Worm (Caenorhabditis elegans) whole organism, L3 larva: Measurements from ENCODE around the gene sdz-37.
A peak's percentile ranks its signal among the peaks of the same experiment; 100 is the strongest.

Experiments used
- ZK546.5 ChIP-seq: sonication (generic microtip); optimal IDR thresholded peaks from 2 replicates; lab custom pipeline; 2017; ENCODE audit warnings: missing biosample characterization, missing genetic modification characterization
- ama-1 ChIP-seq: fragments of 150-350 bp; optimal IDR thresholded peaks from 2 replicates; lab custom pipeline; 2018
- ceh-28 ChIP-seq: fragments of 150-350 bp; optimal IDR thresholded peaks from 2 replicates; lab custom pipeline; 2014; ENCODE audit warnings: missing biosample characterization, missing genetic modification reagents, missing genetic modification characterization
- ceh-82 ChIP-seq: fragments of 150-350 bp; optimal IDR thresholded peaks from 2 replicates; lab custom pipeline; 2014; ENCODE audit warnings: missing biosample characterization, missing genetic modification characterization
- daf-12 ChIP-seq: fragments of 150-350 bp; optimal IDR thresholded peaks from 2 replicates; lab custom pipeline; 2014; ENCODE audit warnings: missing biosample characterization, missing genetic modification reagents, missing genetic modification characterization
- egl-27 ChIP-seq: sonication (generic microtip); optimal IDR thresholded peaks from 4 replicates; lab custom pipeline; 2017; ENCODE audit warnings: missing biosample characterization, missing genetic modification reagents, missing genetic modification characterization
- egl-5 ChIP-seq: fragments of 150-350 bp; optimal IDR thresholded peaks from 2 replicates; lab custom pipeline; 2017; ENCODE audit warnings: missing biosample characterization, missing genetic modification reagents, missing genetic modification characterization, inconsistent platforms
- elt-1 ChIP-seq: fragments of 150-350 bp; optimal IDR thresholded peaks from 2 replicates; lab custom pipeline; 2014; ENCODE audit warnings: missing biosample characterization, missing genetic modification characterization
- elt-2 ChIP-seq: sonication (generic microtip); optimal IDR thresholded peaks from 2 replicates; lab custom pipeline; 2016; ENCODE audit warnings: missing genetic modification reagents, mild to moderate bottlenecking, missing genetic modification characterization, missing compliant biosample characterization
- elt-3 ChIP-seq, 3 experiments: fragments of 150-350 bp in 1 of 3; sonication (generic microtip) in 2 of 3; optimal IDR thresholded peaks; 2 replicates in 2 of 3; 4 replicates in 1 of 3; lab custom pipeline; 2014 to 2017; ENCODE audit warnings: missing biosample characterization in 3 of 3, missing genetic modification characterization in 3 of 3
- eor-1 ChIP-seq, 2 experiments: fragments of 150-350 bp; optimal IDR thresholded peaks; 2 replicates each; lab custom pipeline; 2014 to 2018; ENCODE audit warnings: missing biosample characterization in 2 of 2, missing genetic modification characterization in 2 of 2
- fkh-10 ChIP-seq: sonication (generic microtip); optimal IDR thresholded peaks from 2 replicates; lab custom pipeline; 2017; ENCODE audit warnings: missing biosample characterization, missing genetic modification reagents, missing genetic modification characterization
- fkh-2 ChIP-seq: fragments of 150-350 bp; optimal IDR thresholded peaks from 2 replicates; lab custom pipeline; 2014; ENCODE audit warnings: missing biosample characterization, missing genetic modification reagents, missing genetic modification characterization
- hmg-11 ChIP-seq: sonication (generic microtip); optimal IDR thresholded peaks from 2 replicates; lab custom pipeline; 2016; ENCODE audit warnings: missing genetic modification characterization, missing compliant biosample characterization
- jun-1 ChIP-seq: fragments of 150-350 bp; optimal IDR thresholded peaks from 2 replicates; lab custom pipeline; 2014; ENCODE audit warnings: missing biosample characterization, missing genetic modification reagents, missing genetic modification characterization
- lin-15B ChIP-seq: fragments of 150-350 bp; optimal IDR thresholded peaks from 2 replicates; lab custom pipeline; 2014; ENCODE audit warnings: missing biosample characterization, missing genetic modification characterization
- lin-39 ChIP-seq: fragments of 150-350 bp; optimal IDR thresholded peaks from 2 replicates; lab custom pipeline; 2018; ENCODE audit warnings: missing biosample characterization, missing genetic modification reagents, missing genetic modification characterization
- lsy-12 ChIP-seq: sonication (generic microtip); optimal IDR thresholded peaks from 2 replicates; lab custom pipeline; 2016; ENCODE audit warnings: mild to moderate bottlenecking, missing genetic modification characterization, missing compliant biosample characterization
- mdl-1 ChIP-seq: fragments of 150-350 bp; optimal IDR thresholded peaks from 2 replicates; lab custom pipeline; 2014; ENCODE audit warnings: missing biosample characterization, missing genetic modification characterization
- mml-1 ChIP-seq: fragments of 150-350 bp; sonication (generic microtip); optimal IDR thresholded peaks from 3 replicates; lab custom pipeline; 2014; ENCODE audit warnings: missing biosample characterization, missing genetic modification characterization
- nfya-1 ChIP-seq: sonication (generic microtip); optimal IDR thresholded peaks from 2 replicates; lab custom pipeline; 2017; ENCODE audit warnings: missing genetic modification characterization, mild to moderate bottlenecking, missing compliant biosample characterization, antibody characterized with exemption, moderate library complexity; ENCODE audit not compliant: insufficient read depth
- nhr-11 ChIP-seq: fragments of 150-350 bp; optimal IDR thresholded peaks from 2 replicates; lab custom pipeline; 2014; ENCODE audit warnings: missing biosample characterization, missing genetic modification characterization
- nhr-12 ChIP-seq: fragments of 150-350 bp; optimal IDR thresholded peaks from 2 replicates; lab custom pipeline; 2014; ENCODE audit warnings: missing biosample characterization, missing genetic modification characterization
- nhr-23 ChIP-seq: fragments of 150-350 bp; optimal IDR thresholded peaks from 2 replicates; lab custom pipeline; 2014; ENCODE audit warnings: missing biosample characterization, missing genetic modification reagents, missing genetic modification characterization
- nhr-237 ChIP-seq: fragments of 150-350 bp; optimal IDR thresholded peaks from 2 replicates; lab custom pipeline; 2014; ENCODE audit warnings: missing biosample characterization, missing genetic modification characterization
- nhr-28 ChIP-seq: fragments of 150-350 bp; optimal IDR thresholded peaks from 2 replicates; lab custom pipeline; 2014; ENCODE audit warnings: missing biosample characterization, missing genetic modification characterization
- nhr-43 ChIP-seq: sonication (generic microtip); optimal IDR thresholded peaks from 2 replicates; lab custom pipeline; 2016; ENCODE audit warnings: mild to moderate bottlenecking, missing genetic modification characterization, missing compliant biosample characterization; ENCODE audit not compliant: poor library complexity, severe bottlenecking
- nhr-67 ChIP-seq: fragments of 150-350 bp; optimal IDR thresholded peaks from 2 replicates; lab custom pipeline; 2014; ENCODE audit warnings: missing biosample characterization, missing genetic modification characterization
- nhr-76 ChIP-seq: fragments of 150-350 bp; sonication (generic microtip); optimal IDR thresholded peaks from 5 replicates; lab custom pipeline; 2014; ENCODE audit warnings: missing biosample characterization, missing genetic modification characterization
- pha-4 ChIP-seq: fragments of 150-350 bp; optimal IDR thresholded peaks from 2 replicates; lab custom pipeline; 2014; ENCODE audit warnings: missing biosample characterization, missing genetic modification reagents, missing genetic modification characterization
- pqm-1 ChIP-seq: fragments of 150-350 bp; optimal IDR thresholded peaks from 2 replicates; lab custom pipeline; 2017; ENCODE audit warnings: missing biosample characterization, missing genetic modification characterization, inconsistent platforms
- sea-2 ChIP-seq: fragments of 150-350 bp; sonication (generic microtip); optimal IDR thresholded peaks from 4 replicates; lab custom pipeline; 2014; ENCODE audit warnings: missing biosample characterization, missing genetic modification reagents, missing genetic modification characterization
- skn-1 ChIP-seq: fragments of 150-350 bp; optimal IDR thresholded peaks from 2 replicates; lab custom pipeline; 2014; ENCODE audit warnings: missing biosample characterization, missing genetic modification characterization
- snpc-4 ChIP-seq: fragments of 150-350 bp; optimal IDR thresholded peaks from 2 replicates; lab custom pipeline; 2014; ENCODE audit warnings: missing biosample characterization, missing genetic modification characterization
- tbx-2 ChIP-seq: sonication (generic microtip); optimal IDR thresholded peaks from 2 replicates; lab custom pipeline; 2016; ENCODE audit warnings: mild to moderate bottlenecking, missing genetic modification characterization, missing compliant biosample characterization
- unc-62 ChIP-seq: fragments of 150-350 bp; sonication (generic microtip); optimal IDR thresholded peaks from 4 replicates; lab custom pipeline; 2014; ENCODE audit warnings: missing biosample characterization, missing genetic modification reagents, missing genetic modification characterization
- zag-1 ChIP-seq: fragments of 150-350 bp; optimal IDR thresholded peaks from 2 replicates; lab custom pipeline; 2014; ENCODE audit warnings: missing biosample characterization, missing genetic modification characterization
- ztf-4 ChIP-seq: fragments of 150-350 bp; optimal IDR thresholded peaks from 2 replicates; lab custom pipeline; 2014; ENCODE audit warnings: missing biosample characterization, missing genetic modification characterization

The sdz-37 gene

DNA sequence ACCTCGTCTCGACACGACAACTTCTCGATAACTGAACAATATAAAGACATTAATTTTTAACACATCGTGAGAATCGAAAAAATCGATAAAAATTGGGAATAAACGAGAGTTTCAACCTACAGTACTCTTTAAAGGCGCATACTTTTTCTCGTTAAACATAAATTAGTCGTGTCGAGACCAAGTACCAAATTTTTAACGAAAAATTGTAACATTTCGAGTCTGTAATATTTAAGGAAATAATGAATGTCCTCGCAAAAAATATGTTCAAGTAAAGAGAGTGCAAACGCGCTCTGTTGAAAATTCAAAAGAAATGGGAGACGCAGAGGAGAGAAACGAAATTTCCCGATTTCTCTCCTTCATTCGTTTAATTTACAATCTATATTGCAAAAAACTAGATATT, 14.3 kb upstream of the sdz-37 start:
- TF ChIP-seq pha-4 = peak; percentile 55
- no peak for TF ChIP-seq elt-1 (tag; lab: Kevin White, UChicago)
- TF ChIP-seq mml-1 (tag; lab: Kevin White, UChicago) = no peak
- no peak for TF ChIP-seq hmg-11
- TF ChIP-seq elt-2 (tag; lab: Kevin White, UChicago) = peak; percentile 25
- no peak for TF ChIP-seq mdl-1
- no peak for TF ChIP-seq nhr-67
- TF ChIP-seq nhr-43 (tag; lab: Kevin White, UChicago) = peak; percentile 55
- TF ChIP-seq egl-5 (tag; lab: Kevin White, UChicago) = no peak
- TF ChIP-seq ztf-4 = peak; percentile 58
- no peak for TF ChIP-seq nhr-12 (tag; lab: Kevin White, UChicago)
- peak; percentile 30 for TF ChIP-seq ceh-28 (tag; lab: Kevin White, UChicago)
- no peak for TF ChIP-seq nhr-11 (tag; lab: Kevin White, UChicago)
- TF ChIP-seq nhr-28 (tag; lab: Kevin White, UChicago) = no peak
- TF ChIP-seq zag-1 = no peak
- TF ChIP-seq ZK546.5 (tag; lab: Kevin White, UChicago) = no peak
- no peak for TF ChIP-seq lin-39 (tag; lab: Kevin White, UChicago)
- no peak for TF ChIP-seq daf-12 (tag; lab: Kevin White, UChicago)
- TF ChIP-seq unc-62 = no peak
- peak; percentile 86 for TF ChIP-seq ama-1
- TF ChIP-seq ceh-82 = no peak
- no peak for TF ChIP-seq sea-2 (GFP tag; lab: Kevin White, UChicago)
- no peak for TF ChIP-seq lin-15B
- TF ChIP-seq lsy-12 (tag; lab: Kevin White, UChicago) = peak; percentile 62
- TF ChIP-seq jun-1 (tag; lab: Kevin White, UChicago) = peak; percentile 48
- no peak for TF ChIP-seq fkh-10 (GFP tag; lab: Kevin White, UChicago)

DNA sequence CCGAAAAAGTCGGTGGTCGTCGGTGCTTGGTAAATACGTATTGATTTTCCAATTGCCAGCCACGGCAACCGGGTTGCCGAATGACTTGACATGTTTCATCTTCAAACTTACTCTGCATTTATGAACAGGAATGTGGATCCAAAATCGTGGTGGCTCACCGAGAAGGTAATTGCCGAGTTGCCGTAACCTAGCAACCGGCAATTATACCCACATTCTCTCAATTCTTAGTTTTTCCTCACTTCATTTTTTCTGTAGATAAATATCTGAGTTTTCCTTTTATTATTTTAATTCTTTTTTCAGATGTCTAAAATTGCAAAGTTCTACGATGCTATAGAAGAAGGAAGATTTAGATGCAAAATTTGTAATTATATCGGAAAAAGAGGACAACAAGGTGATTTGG, 12.1 kb upstream of the sdz-37 start, which contains the start of gene ZK673.4:
ZK673.4 (plus strand) TSS at position 301 of the 400 bp plus-strand sequence.
- TF ChIP-seq pqm-1 (tag; lab: Kevin White, UChicago) (no peak), jun-1 (tag; lab: Kevin White, UChicago) (no peak), nfya-1 (no peak), skn-1 (tag; lab: Kevin White, UChicago) (no peak), nhr-12 (tag; lab: Kevin White, UChicago) (no peak), ceh-28 (tag; lab: Kevin White, UChicago) (no peak), elt-2 (tag; lab: Kevin White, UChicago) (no peak), elt-3 (tag; optimal IDR thresholded peaks at IDR 0.05; lab: Kevin White, UChicago) (no peak), lin-39 (tag; lab: Kevin White, UChicago) (no peak), ZK546.5 (tag; lab: Kevin White, UChicago) (no peak), nhr-237 (no peak), snpc-4 (no peak), egl-27 (tag; lab: Kevin White, UChicago) (no peak), eor-1 (tag; optimal IDR thresholded peaks at IDR 0.05; lab: Kevin White, UChicago) (no peak), elt-1 (tag; lab: Kevin White, UChicago) (no peak), pha-4 (no peak), fkh-2 (tag; lab: Kevin White, UChicago) (no peak), nhr-28 (tag; lab: Kevin White, UChicago) (no peak), nhr-76 (tag; lab: Kevin White, UChicago) (no peak)

DNA sequence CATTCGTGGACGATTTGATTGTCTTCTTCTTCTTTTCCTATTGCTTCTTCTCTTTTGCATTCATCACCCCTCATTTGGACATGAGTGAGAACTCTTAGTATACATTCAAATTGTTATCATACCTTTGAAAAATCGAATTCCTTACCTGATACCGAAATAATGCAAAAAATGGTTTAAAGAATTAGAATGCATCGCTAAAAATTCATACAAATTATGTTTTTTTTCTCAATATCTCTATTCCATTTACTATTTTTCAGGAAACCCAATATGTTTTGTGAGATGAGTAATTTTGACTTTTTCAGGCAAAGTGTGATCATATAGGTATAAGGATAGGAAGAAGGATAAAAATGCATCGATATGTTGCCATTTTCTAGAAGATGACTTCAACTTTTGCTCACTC, 7.7 kb upstream of the sdz-37 start, which contains the start of gene ZK673.11:
ZK673.11 (plus strand) TSS at position 301 of the 400 bp plus-strand sequence.
- TF ChIP-seq nhr-28 (tag; lab: Kevin White, UChicago) (no peak), pha-4 (no peak), elt-3 (tag; optimal IDR thresholded peaks at IDR 0.05; lab: Kevin White, UChicago) (no peak), ceh-82 (no peak), mdl-1 (no peak), sea-2 (GFP tag; lab: Kevin White, UChicago) (no peak), ceh-28 (tag; lab: Kevin White, UChicago) (no peak), ama-1 (no peak), eor-1 (tag; optimal IDR thresholded peaks at IDR 0.05; lab: Kevin White, UChicago) (no peak)

DNA sequence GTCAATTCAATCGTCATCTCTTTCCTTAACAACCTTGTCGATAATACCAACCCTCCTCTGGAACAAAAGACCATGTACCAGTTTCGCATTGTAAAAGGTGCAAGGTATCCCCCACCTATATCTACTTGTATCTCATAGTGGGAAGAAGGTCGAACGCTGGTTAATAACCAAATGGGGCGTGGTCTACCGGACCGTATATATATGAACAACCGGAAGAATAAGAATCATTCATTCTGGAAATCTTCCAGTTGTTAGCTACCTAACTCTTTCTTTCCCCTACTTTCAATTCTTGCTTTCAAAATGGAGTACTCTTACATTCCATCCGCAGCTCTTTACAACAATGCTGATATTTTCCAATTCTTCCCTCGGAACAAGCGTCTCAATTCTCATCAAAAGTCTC, 3.5 kb upstream of the sdz-37 start, which contains the start of gene ZK673.5:
ZK673.5 (plus strand) TSS at position 301 of the 400 bp plus-strand sequence.
- no peak for TF ChIP-seq eor-1 (tag; optimal IDR thresholded peaks at IDR 0.05; lab: Kevin White, UChicago)
- TF ChIP-seq nhr-23 (tag; lab: Kevin White, UChicago) = no peak
- no peak for TF ChIP-seq elt-3 (tag; optimal IDR thresholded peaks at IDR 0.05; lab: Kevin White, UChicago)
- TF ChIP-seq tbx-2 = no peak
- no peak for TF ChIP-seq fkh-2 (tag; lab: Kevin White, UChicago)
